Worm (Caenorhabditis elegans): ENCODE results near the gene Y39A3CL.3.

Y39A3CL.3 gene

ce11 chrIII:1744486-1744885, 33.1 kb upstream of the Y39A3CL.3 start:
- TF ChIP-seq unc-62 (GFP tag; optimal IDR thresholded peaks at IDR 0.05) (no peak), drap-1 (GFP tag; optimal IDR thresholded peaks at IDR 0.05) (no peak), zip-8 (tag; optimal IDR thresholded peaks at IDR 0.05) (no peak), mab-5 (tag; optimal IDR thresholded peaks at IDR 0.05) (no peak), hlh-1 (tag; optimal IDR thresholded peaks at IDR 0.05) (no peak), ceh-39 (tag; optimal IDR thresholded peaks at IDR 0.05) (no peak), elt-1 (tag; optimal IDR thresholded peaks at IDR 0.05; ENCODE audit: borderline replicate concordance, insufficient read depth) (no peak), mep-1 (tag; optimal IDR thresholded peaks at IDR 0.05) (no peak), snpc-4 (tag; optimal IDR thresholded peaks at IDR 0.05) (no peak), flh-1 (GFP tag; optimal IDR thresholded peaks at IDR 0.05) (no peak), tbx-8 (GFP tag; optimal IDR thresholded peaks at IDR 0.05) (no peak)

ce11 chrIII:1745450-1746127, 32.0 kb upstream of the Y39A3CL.3 start:
- no peak for TF ChIP-seq lin-13 (tag; optimal IDR thresholded peaks at IDR 0.05)
- TF ChIP-seq ham-2 (GFP tag; optimal IDR thresholded peaks at IDR 0.05), result no peak
- no peak for TF ChIP-seq unc-120 (tag; optimal IDR thresholded peaks at IDR 0.05; ENCODE audit: poor library complexity, severe bottlenecking)
- TF ChIP-seq ces-1 (GFP tag; optimal IDR thresholded peaks at IDR 0.05), result peak; percentile 87
- no peak for TF ChIP-seq mab-5 (tag; optimal IDR thresholded peaks at IDR 0.05)
- no peak for TF ChIP-seq flh-1 (GFP tag; optimal IDR thresholded peaks at IDR 0.05)
- TF ChIP-seq ceh-43 (GFP tag; optimal IDR thresholded peaks at IDR 0.05), result no peak
- no peak for TF ChIP-seq M03D4.4 (tag; optimal IDR thresholded peaks at IDR 0.05)

- TF ChIP-seq unc-120 (tag; optimal IDR thresholded peaks at IDR 0.05; ENCODE audit: poor library complexity, severe bottlenecking) (no peak), lin-13 (tag; optimal IDR thresholded peaks at IDR 0.05) (no peak), ztf-11 (tag; optimal IDR thresholded peaks at IDR 0.05) (no peak), ceh-43 (GFP tag; optimal IDR thresholded peaks at IDR 0.05) (no peak), nhr-12 (tag; optimal IDR thresholded peaks at IDR 0.05) (no peak), mep-1 (tag; optimal IDR thresholded peaks at IDR 0.05) (no peak), snpc-4 (tag; optimal IDR thresholded peaks at IDR 0.05) (no peak), ceh-83 (GFP tag; optimal IDR thresholded peaks at IDR 0.05) (no peak), lsy-2 (tag; optimal IDR thresholded peaks at IDR 0.05) (no peak), M03D4.4 (tag; optimal IDR thresholded peaks at IDR 0.05) (no peak), pha-4 (tag; optimal IDR thresholded peaks at IDR 0.05) (no peak), elt-3 (tag; optimal IDR thresholded peaks at IDR 0.05) (no peak), ces-1 (GFP tag; optimal IDR thresholded peaks at IDR 0.05) (no peak), sptf-1 (tag; optimal IDR thresholded peaks at IDR 0.05) (no peak)
These were observed 22.8 kb upstream of the Y39A3CL.3 start, which contains the start of gene Y46E12A.3 for ce11 chrIII:1754842-1755241. Gene Y46E12A.3 (minus strand): TSS chrIII:1754942.

ce11 chrIII:1758151-1758550, 19.5 kb upstream of the Y39A3CL.3 start, which contains the start of gene Y46E12A.5:
Gene Y46E12A.5 (minus strand): TSS chrIII:1758251.
- TF ChIP-seq unc-39 (tag; optimal IDR thresholded peaks at IDR 0.05) (no peak), ceh-43 (GFP tag; optimal IDR thresholded peaks at IDR 0.05) (no peak), sem-2 (GFP tag; optimal IDR thresholded peaks at IDR 0.05) (no peak), ceh-39 (tag; optimal IDR thresholded peaks at IDR 0.05) (no peak), drap-1 (GFP tag; optimal IDR thresholded peaks at IDR 0.05) (no peak), snpc-4 (tag; optimal IDR thresholded peaks at IDR 0.05) (no peak), pha-4 (tag; optimal IDR thresholded peaks at IDR 0.05) (no peak), nhr-12 (tag; optimal IDR thresholded peaks at IDR 0.05) (no peak), unc-120 (tag; optimal IDR thresholded peaks at IDR 0.05; ENCODE audit: poor library complexity, severe bottlenecking) (no peak), mab-5 (tag; optimal IDR thresholded peaks at IDR 0.05) (no peak), nhr-2 (tag; optimal IDR thresholded peaks at IDR 0.05) (no peak), flh-1 (GFP tag; optimal IDR thresholded peaks at IDR 0.05) (no peak), sptf-1 (tag; optimal IDR thresholded peaks at IDR 0.05) (no peak), M03D4.4 (tag; optimal IDR thresholded peaks at IDR 0.05) (no peak), elt-1 (tag; optimal IDR thresholded peaks at IDR 0.05; ENCODE audit: borderline replicate concordance, insufficient read depth) (no peak), ceh-83 (GFP tag; optimal IDR thresholded peaks at IDR 0.05) (no peak), ces-1 (GFP tag; optimal IDR thresholded peaks at IDR 0.05) (no peak), bed-3 (GFP tag; optimal IDR thresholded peaks at IDR 0.05) (no peak), unc-62 (GFP tag; optimal IDR thresholded peaks at IDR 0.05) (no peak)

- TF ChIP-seq mab-5 (tag; optimal IDR thresholded peaks at IDR 0.05) (no peak), elt-1 (tag; optimal IDR thresholded peaks at IDR 0.05; ENCODE audit: borderline replicate concordance, insufficient read depth) (no peak), sptf-1 (tag; optimal IDR thresholded peaks at IDR 0.05) (no peak), unc-39 (tag; optimal IDR thresholded peaks at IDR 0.05) (no peak), sem-2 (GFP tag; optimal IDR thresholded peaks at IDR 0.05) (no peak), nhr-237 (tag; optimal IDR thresholded peaks at IDR 0.05) (no peak), pha-4 (tag; optimal IDR thresholded peaks at IDR 0.05) (no peak), elt-3 (tag; optimal IDR thresholded peaks at IDR 0.05) (no peak)
These were observed 19.0 kb upstream of the Y39A3CL.3 start, which contains the start of gene Y46E12A.2 for ce11 chrIII:1758632-1759031. Gene Y46E12A.2 (plus strand): TSS chrIII:1758932.
